Fruit fly (Drosophila melanogaster) whole organism, embryonic: ENCODE results near the gene CG13640.
A peak's percentile ranks its signal among the peaks of the same experiment; 100 is the strongest.

Source experiments
- Ada2b ChIP-seq: fragments of 200-800 bp; sonication (Bioruptor generic); IDR thresholded peaks from 2 replicates; pipeline ENCODE4 v1.3.6; 2022; ENCODE audit warnings: missing biosample characterization, missing genetic modification characterization
- Atf-2 ChIP-seq: fragments of 200-800 bp; sonication (Bioruptor generic); optimal IDR thresholded peaks from 2 replicates; lab custom pipeline; 2016; ENCODE audit warnings: missing biosample characterization, missing genetic modification characterization
- B-H1 ChIP-seq: fragments of 200-800 bp; sonication (Bioruptor generic); IDR thresholded peaks from 3 replicates; pipeline ENCODE4 v1.3.6; 2022; ENCODE audit warnings: missing biosample characterization, missing genetic modification characterization
- BtbVII ChIP-seq: fragments of 200-800 bp; sonication (Bioruptor generic); optimal IDR thresholded peaks from 3 replicates; lab custom pipeline; 2017; ENCODE audit warnings: missing biosample characterization, mild to moderate bottlenecking, missing genetic modification characterization
- C15 ChIP-seq: fragments of 200-800 bp; sonication (Bioruptor generic); IDR thresholded peaks from 3 replicates; pipeline ENCODE4 v1.3.6; 2022; ENCODE audit warnings: missing biosample characterization, missing genetic modification characterization
- CG10565 ChIP-seq: fragments of 200-800 bp; sonication (Bioruptor generic); optimal IDR thresholded peaks from 3 replicates; lab custom pipeline; 2016; ENCODE audit warnings: missing biosample characterization, mild to moderate bottlenecking, missing genetic modification characterization
- CG12219 ChIP-seq: fragments of 200-800 bp; sonication (Bioruptor generic); optimal IDR thresholded peaks from 3 replicates; lab custom pipeline; 2018; ENCODE audit warnings: missing biosample characterization, mild to moderate bottlenecking, missing genetic modification characterization
- CG12299 ChIP-seq: fragments of 200-800 bp; sonication (Bioruptor generic); optimal IDR thresholded peaks from 2 replicates; lab custom pipeline; 2018; ENCODE audit warnings: missing biosample characterization, mild to moderate bottlenecking, missing genetic modification characterization
- CG12659 ChIP-seq: fragments of 200-800 bp; sonication (Bioruptor generic); optimal IDR thresholded peaks from 3 replicates; lab custom pipeline; 2017; ENCODE audit warnings: mild to moderate bottlenecking, missing biosample characterization, missing genetic modification reagents, missing genetic modification characterization
- CG13296 ChIP-seq: fragments of 200-800 bp; sonication (Bioruptor generic); optimal IDR thresholded peaks from 3 replicates; lab custom pipeline; 2018; ENCODE audit warnings: missing biosample characterization, mild to moderate bottlenecking, missing genetic modification characterization
- CG14441 ChIP-seq: fragments of 200-800 bp; sonication (Bioruptor generic); IDR thresholded peaks from 2 replicates; pipeline ENCODE4 v1.3.6; 2022; ENCODE audit warnings: missing biosample characterization, missing genetic modification characterization
- CG14667 ChIP-seq: fragments of 200-800 bp; sonication (Bioruptor generic); IDR thresholded peaks from 2 replicates; pipeline ENCODE4 v1.3.6; 2022; ENCODE audit warnings: missing biosample characterization, missing genetic modification characterization
- CG15269 ChIP-seq: fragments of 200-800 bp; sonication (Bioruptor generic); optimal IDR thresholded peaks from 2 replicates; lab custom pipeline; 2018; ENCODE audit warnings: missing biosample characterization, mild to moderate bottlenecking, missing genetic modification characterization, moderate library complexity
- CG1529 ChIP-seq: fragments of 200-800 bp; sonication (Bioruptor generic); optimal IDR thresholded peaks from 3 replicates; lab custom pipeline; 2018; ENCODE audit warnings: missing biosample characterization, missing genetic modification characterization
- CG1602 ChIP-seq: fragments of 200-800 bp; sonication (Bioruptor generic); optimal IDR thresholded peaks from 3 replicates; lab custom pipeline; 2016; ENCODE audit warnings: missing biosample characterization, missing genetic modification characterization
- CG17385 ChIP-seq: fragments of 200-800 bp; sonication (Bioruptor generic); optimal IDR thresholded peaks from 3 replicates; lab custom pipeline; 2018; ENCODE audit warnings: missing biosample characterization, mild to moderate bottlenecking, missing genetic modification characterization
- CG18011 ChIP-seq: fragments of 200-800 bp; sonication (Bioruptor generic); optimal IDR thresholded peaks from 2 replicates; lab custom pipeline; 2017; ENCODE audit warnings: missing biosample characterization, missing genetic modification characterization, mild to moderate bottlenecking, moderate library complexity, missing genotype
- CG2889 ChIP-seq: fragments of 200-800 bp; sonication (Bioruptor generic); IDR thresholded peaks from 3 replicates; pipeline ENCODE4 v1.3.6; 2022; ENCODE audit warnings: missing biosample characterization, missing genetic modification characterization
- CG6254 ChIP-seq: fragments of 200-800 bp; sonication (Bioruptor generic); optimal IDR thresholded peaks from 3 replicates; lab custom pipeline; 2017; ENCODE audit warnings: mild to moderate bottlenecking, missing biosample characterization, missing genetic modification reagents, missing genetic modification characterization
- CG7357 ChIP-seq: fragments of 200-800 bp; sonication (Bioruptor generic); IDR thresholded peaks from 3 replicates; pipeline ENCODE4 v1.3.6; 2022; ENCODE audit warnings: missing biosample characterization, missing genetic modification characterization
- CG7987 ChIP-seq: fragments of 200-800 bp; sonication (Bioruptor generic); optimal IDR thresholded peaks from 2 replicates; lab custom pipeline; 2018; ENCODE audit warnings: missing biosample characterization, mild to moderate bottlenecking, missing genetic modification characterization, moderate library complexity
- CG8388 ChIP-seq: fragments of 200-800 bp; sonication (Bioruptor generic); optimal IDR thresholded peaks from 2 replicates; lab custom pipeline; 2019; ENCODE audit warnings: missing biosample characterization, mild to moderate bottlenecking, missing genetic modification characterization, moderate library complexity
- CG9797 ChIP-seq: fragments of 200-800 bp; sonication (Bioruptor generic); optimal IDR thresholded peaks from 3 replicates; lab custom pipeline; 2018; ENCODE audit warnings: missing biosample characterization, mild to moderate bottlenecking, missing genetic modification characterization
- CoRest ChIP-seq: fragments of 200-800 bp; sonication (Bioruptor generic); optimal IDR thresholded peaks from 3 replicates; lab custom pipeline; 2018; ENCODE audit warnings: missing biosample characterization, mild to moderate bottlenecking, missing genetic modification characterization, moderate library complexity
- D19A ChIP-seq: fragments of 200-800 bp; optimal IDR thresholded peaks from 3 replicates; lab custom pipeline; 2019; ENCODE audit warnings: missing biosample characterization, mild to moderate bottlenecking, missing genetic modification characterization, moderate library complexity
- D19B ChIP-seq: fragments of 200-800 bp; sonication (Bioruptor generic); optimal IDR thresholded peaks from 2 replicates; lab custom pipeline; 2017; ENCODE audit warnings: missing biosample characterization, mild to moderate bottlenecking, missing genetic modification characterization
- Dref ChIP-seq: fragments of 200-800 bp; sonication (Bioruptor generic); IDR thresholded peaks from 2 replicates; pipeline ENCODE4 v1.3.6; 2022; ENCODE audit warnings: missing biosample characterization, missing genetic modification characterization
- Drgx ChIP-seq: fragments of 200-800 bp; sonication (Bioruptor generic); IDR thresholded peaks from 2 replicates; pipeline ENCODE4 v1.3.6; 2022; ENCODE audit warnings: missing biosample characterization, missing genetic modification characterization
- E2f1 ChIP-seq: fragments of 200-800 bp; sonication (Bioruptor generic); IDR thresholded peaks from 2 replicates; pipeline ENCODE4 v1.3.6; 2022; ENCODE audit warnings: missing biosample characterization, missing genetic modification characterization
- Ets97D ChIP-seq: fragments of 200-800 bp; sonication (Bioruptor generic); optimal IDR thresholded peaks from 3 replicates; lab custom pipeline; 2016; ENCODE audit warnings: missing biosample characterization, missing genetic modification characterization
- HLH4C ChIP-seq: fragments of 200-800 bp; sonication (Bioruptor generic); IDR thresholded peaks from 3 replicates; pipeline ENCODE4 v1.3.6; 2022; ENCODE audit warnings: missing biosample characterization, missing genetic modification characterization; ENCODE audit not compliant: partially characterized antibody
- Mrtf ChIP-seq: fragments of 200-800 bp; sonication (Bioruptor generic); IDR thresholded peaks from 3 replicates; pipeline ENCODE4 v1.3.6; 2022; ENCODE audit warnings: missing biosample characterization, missing genetic modification characterization
- Myb ChIP-seq: fragments of 200-800 bp; sonication (Bioruptor generic); optimal IDR thresholded peaks from 2 replicates; lab custom pipeline; 2016; ENCODE audit warnings: missing biosample characterization, missing genetic modification characterization
- Nf-YB ChIP-seq: fragments of 200-800 bp; sonication (Bioruptor generic); optimal IDR thresholded peaks from 3 replicates; lab custom pipeline; 2019; ENCODE audit warnings: missing biosample characterization, mild to moderate bottlenecking, missing genetic modification characterization, moderate library complexity
- Oaz ChIP-seq: fragments of 200-800 bp; sonication (Bioruptor generic); IDR thresholded peaks from 2 replicates; pipeline ENCODE4 v1.3.6; 2022; ENCODE audit warnings: missing biosample characterization, missing genetic modification characterization
- Oli ChIP-seq: fragments of 200-800 bp; sonication (Bioruptor generic); optimal IDR thresholded peaks from 2 replicates; lab custom pipeline; 2018; ENCODE audit warnings: missing biosample characterization, mild to moderate bottlenecking, missing genetic modification characterization, moderate library complexity
- Sox100B ChIP-seq: fragments of 200-800 bp; sonication (Bioruptor generic); optimal IDR thresholded peaks from 3 replicates; lab custom pipeline; 2018; ENCODE audit warnings: missing biosample characterization, mild to moderate bottlenecking, missing genetic modification characterization
- Xrp1 ChIP-seq: fragments of 200-800 bp; sonication (Bioruptor generic); IDR thresholded peaks from 2 replicates; pipeline ENCODE4 v1.3.6; 2022; ENCODE audit warnings: missing biosample characterization, missing genetic modification characterization
- chm ChIP-seq: fragments of 200-800 bp; sonication (Bioruptor generic); IDR thresholded peaks from 2 replicates; pipeline ENCODE4 v1.3.6; 2022; ENCODE audit warnings: missing biosample characterization, missing genetic modification characterization
- crol ChIP-seq: fragments of 200-800 bp; sonication (Bioruptor generic); IDR thresholded peaks from 2 replicates; pipeline ENCODE4 v1.3.6; 2022; ENCODE audit warnings: missing biosample characterization, missing genetic modification characterization
- gcm ChIP-seq: fragments of 200-800 bp; sonication (Bioruptor generic); optimal IDR thresholded peaks from 2 replicates; lab custom pipeline; 2019; ENCODE audit warnings: missing biosample characterization, mild to moderate bottlenecking, missing genetic modification characterization, moderate library complexity
- hth ChIP-seq: fragments of >200 bp; optimal IDR thresholded peaks from 2 replicates; lab custom pipeline; 2017; ENCODE audit warnings: inconsistent platforms
- insv ChIP-seq, 2 experiments: fragments of 200-800 bp; sonication (Bioruptor generic); optimal IDR thresholded peaks; 3 replicates each; lab custom pipeline; 2016 to 2018; ENCODE audit warnings: missing biosample characterization in 2 of 2, missing genetic modification characterization in 2 of 2
- lab ChIP-seq: fragments of 200-800 bp; sonication (Bioruptor generic); optimal IDR thresholded peaks from 3 replicates; lab custom pipeline; 2017; ENCODE audit warnings: missing biosample characterization, missing genetic modification characterization, mild to moderate bottlenecking, moderate library complexity, missing genetic modification reagents
- mam ChIP-seq: fragments of 200-800 bp; sonication (Bioruptor generic); optimal IDR thresholded peaks from 3 replicates; lab custom pipeline; 2016; ENCODE audit warnings: missing biosample characterization, missing genetic modification characterization
- nom ChIP-seq: fragments of 200-800 bp; sonication (Bioruptor generic); optimal IDR thresholded peaks from 2 replicates; lab custom pipeline; 2017; ENCODE audit warnings: missing biosample characterization, missing genetic modification characterization, mild to moderate bottlenecking, moderate library complexity, missing genetic modification reagents
- p53 ChIP-seq: fragments of 200-800 bp; sonication (Bioruptor generic); optimal IDR thresholded peaks from 2 replicates; lab custom pipeline; 2016; ENCODE audit warnings: missing biosample characterization, missing genetic modification characterization
- psq ChIP-seq: fragments of 200-800 bp; sonication (Bioruptor generic); optimal IDR thresholded peaks from 2 replicates; lab custom pipeline; 2017; ENCODE audit warnings: missing biosample characterization, missing genetic modification characterization
- slou ChIP-seq: fragments of 200-800 bp; sonication (Bioruptor generic); optimal IDR thresholded peaks from 3 replicates; lab custom pipeline; 2016; ENCODE audit warnings: missing biosample characterization, missing genetic modification characterization
- tap ChIP-seq: fragments of 200-800 bp; optimal IDR thresholded peaks from 3 replicates; lab custom pipeline; 2019; ENCODE audit warnings: missing biosample characterization, mild to moderate bottlenecking, missing genetic modification characterization, moderate library complexity

The CG13640 gene

dm6 chr3R:24893320-24893955 lies 31.5 kb upstream of the CG13640 start (continued):
- TF ChIP-seq Mrtf (peak; percentile 55; the same call in 2 of the 3 replicates), CG8388 (GFP tag; lab: Kevin White, UChicago) (peak; percentile 84), CG18011 (no peak), Ada2b (GFP tag; lab: Robert Waterston, UW) (peak; percentile 61), insv (GFP tag; optimal IDR thresholded peaks at IDR 0.05; lab: Kevin White, UChicago) (peak in 1 of 2 experiments; percentile 14), Nf-YB (GFP tag; lab: Kevin White, UChicago) (peak; percentile 71), CG13296 (peak; percentile 79), D19A (tag; lab: Kevin White, UChicago) (peak; percentile 87), CoRest (peak; percentile 91), CG1602 (GFP tag; lab: Kevin White, UChicago) (peak; percentile 60), Xrp1 (GFP tag; lab: Robert Waterston, UW) (peak; percentile 81), mam (no peak), Oli (tag; lab: Kevin White, UChicago) (peak; percentile 78), psq (peak; percentile 21), CG1529 (GFP tag; lab: Kevin White, UChicago) (peak; percentile 55), CG12219 (GFP tag; lab: Kevin White, UChicago) (peak; percentile 8), CG12299 (tag; lab: Kevin White, UChicago) (peak; percentile 75), C15 (GFP tag; lab: Robert Waterston, UW) (no peak), tap (tag; lab: Kevin White, UChicago) (peak; percentile 81), Dref (no peak), CG14667 (GFP tag; lab: Robert Waterston, UW) (peak; percentile 49; the same call in 1 of the 2 replicates), Myb (no peak), lab (peak; percentile 75), crol (GFP tag; lab: Robert Waterston, UW) (peak; percentile 66), CG7357 (peak; percentile 56; the same call in 2 of the 3 replicates), CG2889 (peak; percentile 40; the same call in 1 of the 3 replicates), Drgx (peak; percentile 84), CG17385 (GFP tag; lab: Kevin White, UChicago) (peak; percentile 74), gcm (peak; percentile 88), CG10565 (GFP tag; lab: Kevin White, UChicago) (no peak), D19B (GFP tag; lab: Kevin White, UChicago) (peak; percentile 30), CG12659 (peak; percentile 75), Sox100B (GFP tag; lab: Kevin White, UChicago) (peak; percentile 93), CG6254 (peak; percentile 57), nom (GFP tag; lab: Kevin White, UChicago) (peak; percentile 77), B-H1 (GFP tag; lab: Robert Waterston, UW) (peak; percentile 39; the same call in 2 of the 3 replicates), chm (GFP tag; lab: Robert Waterston, UW) (peak; percentile 55; the same call in 1 of the 2 replicates), Ets97D (GFP tag; lab: Kevin White, UChicago) (no peak), CG9797 (GFP tag; lab: Kevin White, UChicago) (no peak), slou (GFP tag; lab: Kevin White, UChicago) (no peak), Atf-2 (GFP tag; lab: Kevin White, UChicago) (no peak), CG15269 (tag; lab: Kevin White, UChicago) (peak; percentile 86), CG14441 (GFP tag; lab: Robert Waterston, UW) (peak; percentile 62), HLH4C (GFP tag; lab: Robert Waterston, UW) (no peak), p53 (GFP tag; lab: Kevin White, UChicago) (no peak), BtbVII (peak; percentile 70), hth (no peak), Oaz (no peak), CG7987 (GFP tag; lab: Kevin White, UChicago) (peak; percentile 36), E2f1 (GFP tag; lab: Robert Waterston, UW) (peak; percentile 67)
